Fruit fly (Drosophila melanogaster) whole organism, prepupa: ENCODE data around the gene nompC.

Source experiments
- CG11294 ChIP-seq: fragments of 200-800 bp; sonication (Bioruptor generic); IDR thresholded peaks from 2 replicates; pipeline ENCODE4 v1.3.6; 2022; ENCODE audit warnings: missing biosample characterization, missing genetic modification characterization
- CG15336 ChIP-seq: fragments of 200-800 bp; sonication (Bioruptor generic); IDR thresholded peaks from 2 replicates; pipeline ENCODE4 v1.3.6; 2022; ENCODE audit warnings: missing biosample characterization, missing genetic modification characterization
- CG1621 ChIP-seq: fragments of 200-800 bp; sonication (Bioruptor generic); optimal IDR thresholded peaks from 3 replicates; lab custom pipeline; 2018; ENCODE audit warnings: missing biosample characterization, mild to moderate bottlenecking, missing genetic modification characterization
- CG31627 ChIP-seq: fragments of 200-800 bp; sonication (Bioruptor generic); optimal IDR thresholded peaks from 3 replicates; lab custom pipeline; 2016; ENCODE audit warnings: missing biosample characterization, missing genetic modification characterization
- CG34406 ChIP-seq: fragments of 200-800 bp; sonication (Bioruptor generic); optimal IDR thresholded peaks from 3 replicates; lab custom pipeline; 2016; ENCODE audit warnings: missing biosample characterization, missing genetic modification characterization
- CG6276 ChIP-seq: fragments of 200-800 bp; sonication (Bioruptor generic); optimal IDR thresholded peaks from 2 replicates; lab custom pipeline; 2017; ENCODE audit warnings: missing biosample characterization, mild to moderate bottlenecking, missing genetic modification characterization
- CG6792 ChIP-seq: fragments of 200-800 bp; sonication (Bioruptor generic); optimal IDR thresholded peaks from 3 replicates; lab custom pipeline; 2016; ENCODE audit warnings: missing biosample characterization, missing genetic modification characterization
- CG6808 ChIP-seq: fragments of 200-800 bp; sonication (Bioruptor generic); optimal IDR thresholded peaks from 3 replicates; lab custom pipeline; 2017; ENCODE audit warnings: missing biosample characterization, missing genetic modification characterization, mild to moderate bottlenecking, moderate library complexity, missing genetic modification reagents
- CG6854 ChIP-seq: fragments of 200-800 bp; sonication (Bioruptor generic); optimal IDR thresholded peaks from 2 replicates; lab custom pipeline; 2017; ENCODE audit warnings: missing biosample characterization, mild to moderate bottlenecking, missing genetic modification characterization
- CG7368 ChIP-seq: fragments of 200-800 bp; sonication (Bioruptor generic); optimal IDR thresholded peaks from 3 replicates; lab custom pipeline; 2016; ENCODE audit warnings: missing biosample characterization, missing genetic modification characterization
- CG8632 ChIP-seq: fragments of 200-800 bp; sonication (Bioruptor generic); optimal IDR thresholded peaks from 3 replicates; lab custom pipeline; 2016; ENCODE audit warnings: missing biosample characterization, missing genetic modification characterization
- Eip93F ChIP-seq: fragments of 200-800 bp; sonication (Bioruptor generic); optimal IDR thresholded peaks from 2 replicates; lab custom pipeline; 2016; ENCODE audit warnings: missing biosample characterization, mild to moderate bottlenecking, missing genetic modification characterization
- Hr39 ChIP-seq: fragments of 200-800 bp; sonication (Bioruptor generic); optimal IDR thresholded peaks from 2 replicates; lab custom pipeline; 2016; ENCODE audit warnings: missing biosample characterization, missing genetic modification characterization
- Hr4 ChIP-seq: fragments of 200-800 bp; sonication (Bioruptor generic); optimal IDR thresholded peaks from 3 replicates; lab custom pipeline; 2016; ENCODE audit warnings: missing biosample characterization, missing genetic modification characterization
- Met ChIP-seq: fragments of 200-800 bp; sonication (Bioruptor generic); optimal IDR thresholded peaks from 3 replicates; lab custom pipeline; 2016; ENCODE audit warnings: missing biosample characterization, missing genetic modification characterization
- Sox102F ChIP-seq: fragments of 200-800 bp; sonication (Bioruptor generic); optimal IDR thresholded peaks from 2 replicates; lab custom pipeline; 2016; ENCODE audit warnings: missing biosample characterization, mild to moderate bottlenecking, missing genetic modification characterization
- Sox15 ChIP-seq: fragments of 200-800 bp; sonication (Bioruptor generic); optimal IDR thresholded peaks from 3 replicates; lab custom pipeline; 2016; ENCODE audit warnings: missing biosample characterization, missing genetic modification characterization
- dac ChIP-seq: fragments of 200-800 bp; sonication (Bioruptor generic); optimal IDR thresholded peaks from 2 replicates; lab custom pipeline; 2017; ENCODE audit warnings: missing biosample characterization, mild to moderate bottlenecking, missing genetic modification characterization
- dsx ChIP-seq: fragments of 200-800 bp; optimal IDR thresholded peaks from 3 replicates; lab custom pipeline; 2019; ENCODE audit warnings: missing biosample characterization, mild to moderate bottlenecking, missing genetic modification characterization, moderate library complexity; ENCODE audit not compliant: poor library complexity, severe bottlenecking
- lz ChIP-seq: fragments of 200-800 bp; sonication (Bioruptor generic); optimal IDR thresholded peaks from 3 replicates; lab custom pipeline; 2016; ENCODE audit warnings: missing biosample characterization, missing genetic modification characterization
- pdm3 ChIP-seq: fragments of 200-800 bp; sonication (Bioruptor generic); optimal IDR thresholded peaks from 3 replicates; lab custom pipeline; 2016; ENCODE audit warnings: missing biosample characterization, missing genetic modification characterization
- svp ChIP-seq: fragments of 200-800 bp; sonication (Bioruptor generic); peaks from one replicate; lab custom pipeline; 2016; ENCODE audit warnings: missing biosample characterization, missing genetic modification characterization
- topi ChIP-seq: fragments of 200-800 bp; sonication (Bioruptor generic); optimal IDR thresholded peaks from 3 replicates; lab custom pipeline; 2016; ENCODE audit warnings: missing biosample characterization, missing genetic modification characterization

nompC gene

dm6 chr2L:5412550-5412949, 66.5 kb downstream of the nompC start:
- TF ChIP-seq Sox15 (GFP tag; lab: Kevin White, UChicago) (no peak), CG34406 (GFP tag; lab: Kevin White, UChicago) (no peak), Hr4 (GFP tag; lab: Kevin White, UChicago) (no peak), svp (GFP tag; lab: Kevin White, UChicago) (no peak), CG15336 (no peak), Hr39 (no peak), Sox102F (GFP tag; lab: Kevin White, UChicago) (no peak), CG6808 (GFP tag; lab: Kevin White, UChicago) (no peak), CG6792 (GFP tag; lab: Kevin White, UChicago) (no peak), dac (GFP tag; lab: Kevin White, UChicago) (no peak), Met (GFP tag; lab: Kevin White, UChicago) (no peak), pdm3 (GFP tag; lab: Kevin White, UChicago) (no peak), CG1621 (no peak), dsx (no peak), CG6854 (GFP tag; lab: Kevin White, UChicago) (no peak), CG6276 (GFP tag; lab: Kevin White, UChicago) (no peak)

dm6 chr2L:5414635-5415191, 68.7 kb downstream of the nompC start:
- no peak for TF ChIP-seq pdm3 (GFP tag; lab: Kevin White, UChicago)
- no peak for TF ChIP-seq Hr4 (GFP tag; lab: Kevin White, UChicago)
- TF ChIP-seq Eip93F (GFP tag; lab: Kevin White, UChicago): no peak
- no peak for TF ChIP-seq CG11294 (GFP tag; lab: Robert Waterston, UW)
- TF ChIP-seq CG8632 (GFP tag; lab: Kevin White, UChicago): no peak
- no peak for TF ChIP-seq dsx
- TF ChIP-seq topi (GFP tag; lab: Kevin White, UChicago): no peak
- no peak for TF ChIP-seq CG7368 (GFP tag; lab: Kevin White, UChicago)
- TF ChIP-seq lz (GFP tag; lab: Kevin White, UChicago): no peak
- TF ChIP-seq CG31627 (GFP tag; lab: Kevin White, UChicago): no peak
- TF ChIP-seq svp (GFP tag; lab: Kevin White, UChicago): no peak
- no peak for TF ChIP-seq Met (GFP tag; lab: Kevin White, UChicago)
